Fruit fly (Drosophila melanogaster): ENCODE data around the gene CG32284.

The CG32284 gene

DNA sequence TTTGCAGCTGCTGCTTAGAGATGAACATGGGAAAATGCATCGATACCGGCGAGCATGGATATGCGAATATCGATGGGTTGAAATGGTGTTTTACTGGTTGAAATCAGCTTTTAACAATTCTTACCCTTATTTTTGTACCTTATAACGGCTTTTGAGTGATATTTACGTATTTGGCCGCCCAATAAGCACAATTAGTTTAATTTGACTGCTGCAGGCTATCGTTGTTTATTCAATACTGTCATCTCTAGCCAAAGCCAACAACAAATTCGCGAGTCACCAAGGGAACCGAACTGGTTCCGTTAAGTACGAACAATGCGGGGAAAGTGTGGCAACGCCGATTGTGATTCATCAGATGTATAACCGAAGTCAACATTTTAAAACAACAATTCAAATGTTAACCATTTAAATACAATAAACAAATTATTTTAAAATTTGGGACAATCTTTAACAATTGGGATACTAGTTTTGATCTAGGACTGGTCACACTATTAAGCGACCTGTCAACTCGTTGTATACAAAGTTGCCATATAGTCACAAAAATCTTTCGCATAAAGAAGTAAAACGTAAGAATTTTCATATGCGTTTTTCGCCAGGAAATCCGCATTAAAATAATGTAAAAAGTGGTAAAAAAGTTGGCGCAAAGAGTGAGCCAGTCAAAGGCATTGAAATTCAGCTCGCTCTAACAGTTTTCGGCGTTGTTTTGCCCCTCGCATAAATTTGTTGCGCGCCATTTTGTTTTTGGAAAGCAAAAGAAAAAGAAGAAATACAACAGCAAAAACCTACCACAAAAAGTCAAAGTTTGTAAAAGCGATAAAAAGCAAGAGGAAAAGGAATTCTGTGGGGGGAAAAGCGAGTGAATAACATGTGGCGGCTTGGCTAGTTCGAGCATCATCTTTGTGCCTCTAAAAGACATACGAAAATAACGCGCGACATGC, 38.1 kb upstream of the CG32284 start, which contains the start of the genes Usp5 and BtbVII (continued):
- TF ChIP-seq Lim3 (GFP tag; IDR thresholded peaks at IDR 0.05) (no peak), kni (GFP tag; optimal IDR thresholded peaks at IDR 0.05) (peak; percentile 12), MTF-1 (GFP tag; optimal IDR thresholded peaks at IDR 0.05; ENCODE audit: borderline replicate concordance) (no peak), CG18476 (GFP tag; optimal IDR thresholded peaks at IDR 0.05) (peak; percentile 9), trh (GFP tag; optimal IDR thresholded peaks at IDR 0.05) (no peak), prd (optimal IDR thresholded peaks at IDR 0.05) (no peak), prd (GFP tag; IDR thresholded peaks at IDR 0.05) (peak; percentile 62; the same call in 2 of the 3 replicates), ham (GFP tag; IDR thresholded peaks at IDR 0.05) (no peak), fd3F (GFP tag; optimal IDR thresholded peaks at IDR 0.05) (peak; percentile 36), Med (GFP tag) (peak; percentile 96), Usf (GFP tag; optimal IDR thresholded peaks at IDR 0.05) (no peak), Hr39 (optimal IDR thresholded peaks at IDR 0.05) (no peak), CG31388 (GFP tag; optimal IDR thresholded peaks at IDR 0.05) (no peak), Bgb (GFP tag; IDR thresholded peaks at IDR 0.05; ENCODE audit: partially characterized antibody) (peak; percentile 91), chinmo (GFP tag; IDR thresholded peaks at IDR 0.05; ENCODE audit: partially characterized antibody) (peak; percentile 99), disco-r (GFP tag; optimal IDR thresholded peaks at IDR 0.05) (peak; percentile 54), CG4328 (GFP tag; optimal IDR thresholded peaks at IDR 0.05) (peak; percentile 29), Dref (GFP tag; IDR thresholded peaks at IDR 0.05) (peak; percentile 37; the same call in 1 of the 2 replicates), tin (GFP tag; optimal IDR thresholded peaks at IDR 0.05) (peak; percentile 63), otp (GFP tag; IDR thresholded peaks at IDR 0.05) (0 out of 3 replicates have a peak, but pooled peaks have one; percentile 15), onecut (GFP tag; IDR thresholded peaks at IDR 0.05) (0 out of 2 replicates have a peak, but pooled peaks have one; percentile 19), CG2875 (GFP tag; optimal IDR thresholded peaks at IDR 0.05) (no peak), her (GFP tag; optimal IDR thresholded peaks at IDR 0.05) (peak; percentile 74), CG7271 (tag; optimal IDR thresholded peaks at IDR 0.05) (no peak), CG10267 (tag; optimal IDR thresholded peaks at IDR 0.05) (peak; percentile 57), D19B (GFP tag; optimal IDR thresholded peaks at IDR 0.05) (no peak), CG43689 (GFP tag; IDR thresholded peaks at IDR 0.05) (no peak), HHEX (GFP tag; optimal IDR thresholded peaks at IDR 0.05) (no peak), yki (optimal IDR thresholded peaks at IDR 0.05) (no peak), CG4707 (GFP tag; optimal IDR thresholded peaks at IDR 0.05) (no peak), Doc3 (GFP tag; IDR thresholded peaks at IDR 0.05; ENCODE audit: partially characterized antibody) (peak; percentile 99), CG14860 (GFP tag; IDR thresholded peaks at IDR 0.05; ENCODE audit: partially characterized antibody) (peak; percentile 94), CkIIα-i1 (GFP tag; IDR thresholded peaks at IDR 0.05) (no peak), HLH4C (GFP tag; IDR thresholded peaks at IDR 0.05; ENCODE audit: partially characterized antibody) (peak; percentile 93), Oaz (GFP tag; IDR thresholded peaks at IDR 0.05) (0 out of 2 replicates have a peak, but pooled peaks have one; percentile 25), CG1647 (GFP tag; optimal IDR thresholded peaks at IDR 0.05) (no peak), slou (GFP tag; optimal IDR thresholded peaks at IDR 0.05) (no peak), zen (tag; optimal IDR thresholded peaks at IDR 0.05) (peak; percentile 46), hth (optimal IDR thresholded peaks at IDR 0.05) (no peak), NC2α (GFP tag; optimal IDR thresholded peaks at IDR 0.05) (no peak), CG18764 (GFP tag; optimal IDR thresholded peaks at IDR 0.05) (peak; percentile 20), Blimp-1 (GFP tag; optimal IDR thresholded peaks at IDR 0.05) (no peak), ab (GFP tag; optimal IDR thresholded peaks at IDR 0.05) (no peak), jigr1 (GFP tag; IDR thresholded peaks at IDR 0.05) (no peak), scrt (GFP tag; optimal IDR thresholded peaks at IDR 0.05) (no peak), HLH54F (GFP tag; optimal IDR thresholded peaks at IDR 0.05) (peak; percentile 73), nerfin-1 (tag; optimal IDR thresholded peaks at IDR 0.05) (peak; percentile 10), CG9797 (GFP tag; optimal IDR thresholded peaks at IDR 0.05) (peak; percentile 81), odd (GFP tag; optimal IDR thresholded peaks at IDR 0.05) (no peak)

All from whole organism, embryonic.